Worm (Caenorhabditis elegans) whole organism, young adult: ENCODE measurements around the gene ZK622.4.

Experiments
- F33H1.4 ChIP-seq: fragments of 200-800 bp; sonication (Bioruptor generic); IDR thresholded peaks from 2 replicates; pipeline ENCODE4 v1.3.6; 2022; ENCODE audit warnings: missing genetic modification reagents, missing genetic modification characterization, missing compliant biosample characterization
- F52B5.7 ChIP-seq: sonication (generic microtip); optimal IDR thresholded peaks from 2 replicates; lab custom pipeline; 2016; ENCODE audit warnings: mild to moderate bottlenecking, missing genetic modification characterization, missing compliant biosample characterization
- Y95B8A.8 ChIP-seq: fragments of 200-800 bp; sonication (Bioruptor generic); IDR thresholded peaks from 2 replicates; pipeline ENCODE4 v1.3.6; 2022; ENCODE audit warnings: missing genetic modification reagents, missing genetic modification characterization, missing compliant biosample characterization
- ama-1 ChIP-seq, 3 experiments: fragments of 150-350 bp in 1 of 3; sonication (generic microtip) in 2 of 3; optimal IDR thresholded peaks; 2 replicates each; lab custom pipeline; 2014 to 2018; ENCODE audit warnings: missing biosample characterization in 2 of 3, missing genetic modification characterization in 2 of 3, missing genetic modification reagents in 2 of 3
- hrde-1 ChIP-seq: sonication (generic microtip); optimal IDR thresholded peaks from 2 replicates; lab custom pipeline; 2016; ENCODE audit warnings: missing genetic modification characterization, mild to moderate bottlenecking, missing compliant biosample characterization, moderate library complexity, missing genotype, missing genetic modification reagents, borderline replicate concordance
- madf-6 ChIP-seq: fragments of 200-800 bp; sonication (Bioruptor generic); IDR thresholded peaks from 2 replicates; pipeline ENCODE4 v1.3.6; 2022; ENCODE audit warnings: missing genetic modification reagents, missing genetic modification characterization, missing compliant biosample characterization
- nfya-1 ChIP-seq: sonication (generic microtip); optimal IDR thresholded peaks from 2 replicates; lab custom pipeline; 2017; ENCODE audit warnings: antibody characterized with exemption, missing compliant biosample characterization, missing genetic modification characterization, borderline replicate concordance; ENCODE audit not compliant: insufficient read depth
- pbrm-1 ChIP-seq: fragments of 200-800 bp; sonication (Bioruptor generic); IDR thresholded peaks from 2 replicates; pipeline ENCODE4 v1.3.6; 2022; ENCODE audit warnings: missing genetic modification reagents, missing genetic modification characterization, missing compliant biosample characterization
- rec-8 ChIP-seq, 2 experiments: sonication (generic microtip); optimal IDR thresholded peaks; 2 replicates each; lab custom pipeline; 2016; ENCODE audit warnings: mild to moderate bottlenecking in 2 of 2, missing genetic modification characterization in 2 of 2, missing genetic modification reagents in 2 of 2, missing genotype in 2 of 2, missing biosample characterization in 1 of 2, missing compliant biosample characterization in 1 of 2, moderate library complexity in 1 of 2
- zim-3 ChIP-seq: sonication (generic microtip); optimal IDR thresholded peaks from 2 replicates; lab custom pipeline; 2017; ENCODE audit warnings: mild to moderate bottlenecking, missing genetic modification characterization, moderate library complexity, missing compliant biosample characterization
- ztf-25 ChIP-seq: fragments of 200-800 bp; sonication (Bioruptor generic); IDR thresholded peaks from 2 replicates; pipeline ENCODE4 v1.3.6; 2022; ENCODE audit warnings: missing genetic modification reagents, missing genetic modification characterization, missing compliant biosample characterization
- ztf-26 ChIP-seq: sonication (generic microtip); optimal IDR thresholded peaks from 2 replicates; lab custom pipeline; 2017; ENCODE audit warnings: missing genetic modification characterization, missing compliant biosample characterization

DNA sequence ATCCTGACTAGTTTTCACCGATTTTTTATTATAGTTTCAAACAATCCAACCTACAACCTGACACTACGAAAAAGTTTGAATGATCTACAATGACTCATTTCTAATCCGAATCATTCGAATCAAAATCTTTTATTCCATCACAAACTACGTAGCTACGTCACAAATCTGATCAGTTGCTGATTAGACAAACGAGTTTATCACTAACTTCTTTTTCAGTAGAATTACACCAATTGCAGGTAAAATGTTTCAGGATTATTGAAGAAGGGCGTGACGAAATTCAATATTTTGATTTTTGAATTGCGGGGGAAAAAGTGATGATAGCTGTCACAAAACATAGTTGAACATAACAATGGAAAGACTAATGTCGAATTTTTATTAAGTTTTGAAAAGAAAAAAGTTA lies 49.1 kb downstream of the ZK622.4 start:
- no peak for TF ChIP-seq nfya-1 (tag; lab: Kevin White, UChicago)
- TF ChIP-seq F33H1.4 = no peak
- no peak for TF ChIP-seq ztf-25 (GFP tag; lab: Robert Waterston, UW)
- no peak for TF ChIP-seq zim-3
- no peak for TF ChIP-seq hrde-1 (tag; lab: Kevin White, UChicago)
- TF ChIP-seq madf-6 (GFP tag; lab: Robert Waterston, UW) = no peak
- TF ChIP-seq ztf-26 (tag; lab: Kevin White, UChicago) = no peak
- TF ChIP-seq Y95B8A.8 (GFP tag; lab: Robert Waterston, UW) = no peak
- no peak for TF ChIP-seq ama-1 (optimal IDR thresholded peaks at IDR 0.05; lab: Kevin White, UChicago)
- TF ChIP-seq ama-1 (GFP tag; optimal IDR thresholded peaks at IDR 0.05; lab: Kevin White, UChicago) = no peak
- TF ChIP-seq F52B5.7 (tag; lab: Kevin White, UChicago) = no peak
- no peak for TF ChIP-seq rec-8 (tag; optimal IDR thresholded peaks at IDR 0.05; lab: Kevin White, UChicago)
- no peak for TF ChIP-seq pbrm-1
